Worm (Caenorhabditis elegans): ENCODE measurements around the gene pat-3.
A peak's percentile ranks its signal among the peaks of the same experiment; 100 is the strongest.

The pat-3 gene

ce11 chrIII:3873424-3873823, 40.5 kb downstream of the pat-3 start:
- TF ChIP-seq klf-2 (GFP tag; conservative IDR thresholded peaks at IDR 0.05) (no peak), T22C8.4 (GFP tag; IDR thresholded peaks at IDR 0.05) (no peak), tab-1 (GFP tag; IDR thresholded peaks at IDR 0.05) (no peak), ztf-23 (GFP tag; IDR thresholded peaks at IDR 0.05) (no peak), ref-1 (GFP tag; conservative IDR thresholded peaks at IDR 0.05) (no peak), flt-1 (GFP tag; IDR thresholded peaks at IDR 0.05) (no peak), cog-1 (tag; optimal IDR thresholded peaks at IDR 0.05) (no peak), ztf-29 (GFP tag; IDR thresholded peaks at IDR 0.05) (no peak), med-1 (GFP tag; optimal IDR thresholded peaks at IDR 0.05; ENCODE audit: insufficient read depth) (no peak)

ce11 chrIII:3872978-3873377, 41.0 kb downstream of the pat-3 start:
- TF ChIP-seq ref-1 (GFP tag; conservative IDR thresholded peaks at IDR 0.05), result no peak
- TF ChIP-seq T22C8.4 (GFP tag; IDR thresholded peaks at IDR 0.05), result no peak
- TF ChIP-seq tab-1 (GFP tag; IDR thresholded peaks at IDR 0.05), result no peak
- no peak for TF ChIP-seq ztf-23 (GFP tag; IDR thresholded peaks at IDR 0.05)
- TF ChIP-seq klf-2 (GFP tag; conservative IDR thresholded peaks at IDR 0.05), result no peak

ce11 chrIII:3871763-3872486, 42.0 kb downstream of the pat-3 start:
- TF ChIP-seq klf-2 (GFP tag; conservative IDR thresholded peaks at IDR 0.05) (no peak), tab-1 (GFP tag; IDR thresholded peaks at IDR 0.05) (no peak), med-1 (GFP tag; optimal IDR thresholded peaks at IDR 0.05; ENCODE audit: insufficient read depth) (no peak), T22C8.4 (GFP tag; IDR thresholded peaks at IDR 0.05) (no peak), ztf-23 (GFP tag; IDR thresholded peaks at IDR 0.05) (no peak), ref-1 (GFP tag; conservative IDR thresholded peaks at IDR 0.05) (no peak)

ce11 chrIII:3869292-3869781, 44.6 kb downstream of the pat-3 start:
- TF ChIP-seq T22C8.4 (GFP tag; IDR thresholded peaks at IDR 0.05), result no peak
- TF ChIP-seq ref-1 (GFP tag; conservative IDR thresholded peaks at IDR 0.05), result no peak
- no peak for TF ChIP-seq klf-2 (GFP tag; conservative IDR thresholded peaks at IDR 0.05)
- TF ChIP-seq flt-1 (GFP tag; IDR thresholded peaks at IDR 0.05), result peak; percentile 48

- TF ChIP-seq T22C8.4 (GFP tag; IDR thresholded peaks at IDR 0.05) (no peak), tab-1 (GFP tag; IDR thresholded peaks at IDR 0.05) (no peak), ztf-23 (GFP tag; IDR thresholded peaks at IDR 0.05) (no peak), flt-1 (GFP tag; IDR thresholded peaks at IDR 0.05) (no peak), med-1 (GFP tag; optimal IDR thresholded peaks at IDR 0.05; ENCODE audit: insufficient read depth) (no peak), ztf-29 (GFP tag; IDR thresholded peaks at IDR 0.05) (no peak), ref-1 (GFP tag; conservative IDR thresholded peaks at IDR 0.05) (no peak), klf-2 (GFP tag; conservative IDR thresholded peaks at IDR 0.05) (no peak), cog-1 (tag; optimal IDR thresholded peaks at IDR 0.05) (no peak)
Measured at ce11 chrIII:3867937-3868929, 45.7 kb downstream of the pat-3 start.

ce11 chrIII:3867378-3867904, 46.5 kb downstream of the pat-3 start, which contains the start of gene rpl-3:
TSS of gene rpl-3 (plus strand) at chrIII:3867854.
- TF ChIP-seq klf-2 (GFP tag; conservative IDR thresholded peaks at IDR 0.05) (peak; percentile 91), T22C8.4 (GFP tag; IDR thresholded peaks at IDR 0.05) (peak; percentile 96), cog-1 (tag; optimal IDR thresholded peaks at IDR 0.05) (peak; percentile 100), flt-1 (GFP tag; IDR thresholded peaks at IDR 0.05) (peak; percentile 99), tab-1 (GFP tag; IDR thresholded peaks at IDR 0.05) (peak; percentile 88; the same call in 1 of the 2 replicates), ztf-23 (GFP tag; IDR thresholded peaks at IDR 0.05) (peak; percentile 98), ref-1 (GFP tag; conservative IDR thresholded peaks at IDR 0.05) (peak; percentile 70), ztf-29 (GFP tag; IDR thresholded peaks at IDR 0.05) (peak; percentile 98), med-1 (GFP tag; optimal IDR thresholded peaks at IDR 0.05; ENCODE audit: insufficient read depth) (peak; percentile 69)

- no peak for TF ChIP-seq ztf-29 (GFP tag; IDR thresholded peaks at IDR 0.05)
- TF ChIP-seq tab-1 (GFP tag; IDR thresholded peaks at IDR 0.05), result no peak
- TF ChIP-seq cog-1 (tag; optimal IDR thresholded peaks at IDR 0.05), result no peak
- no peak for TF ChIP-seq klf-2 (GFP tag; conservative IDR thresholded peaks at IDR 0.05)
- TF ChIP-seq flt-1 (GFP tag; IDR thresholded peaks at IDR 0.05), result no peak
- no peak for TF ChIP-seq med-1 (GFP tag; optimal IDR thresholded peaks at IDR 0.05; ENCODE audit: insufficient read depth)
- TF ChIP-seq ztf-23 (GFP tag; IDR thresholded peaks at IDR 0.05), result no peak
- no peak for TF ChIP-seq T22C8.4 (GFP tag; IDR thresholded peaks at IDR 0.05)
- TF ChIP-seq ref-1 (GFP tag; conservative IDR thresholded peaks at IDR 0.05), result no peak
Measured at ce11 chrIII:3863814-3864507, 50.0 kb downstream of the pat-3 start, which contains the start of gene acs-19. TSS of gene acs-19 (plus strand) at chrIII:3864489.

- TF ChIP-seq tab-1 (GFP tag; IDR thresholded peaks at IDR 0.05), result peak; percentile 29; the same call in 1 of the 2 replicates
- peak; percentile 71; the same call in 1 of the 2 replicates for TF ChIP-seq ztf-23 (GFP tag; IDR thresholded peaks at IDR 0.05)
- TF ChIP-seq cog-1 (tag; optimal IDR thresholded peaks at IDR 0.05), result peak; percentile 42
- peak; percentile 54; the same call in 1 of the 2 replicates for TF ChIP-seq T22C8.4 (GFP tag; IDR thresholded peaks at IDR 0.05)
- peak; percentile 55; the same call in 1 of the 2 replicates for TF ChIP-seq flt-1 (GFP tag; IDR thresholded peaks at IDR 0.05)
- TF ChIP-seq klf-2 (GFP tag; conservative IDR thresholded peaks at IDR 0.05), result no peak
Measured at ce11 chrIII:3862918-3863385, 51.0 kb downstream of the pat-3 start, which contains the start of gene brc-1. TSS of gene brc-1 (minus strand) at chrIII:3862968.

Data from whole organism, midembryonic.